Fruit fly (Drosophila melanogaster) whole organism, embryonic: ENCODE measurements around the gene sad.

Source experiments
- Abd-B ChIP-seq: fragments of 200-800 bp; sonication (Bioruptor generic); optimal IDR thresholded peaks from 2 replicates; lab custom pipeline; 2018; ENCODE audit warnings: missing biosample characterization, mild to moderate bottlenecking, missing genetic modification characterization, moderate library complexity
- BtbVII ChIP-seq: fragments of 200-800 bp; sonication (Bioruptor generic); optimal IDR thresholded peaks from 3 replicates; lab custom pipeline; 2017; ENCODE audit warnings: missing biosample characterization, mild to moderate bottlenecking, missing genetic modification characterization
- CG10147 ChIP-seq: fragments of 200-800 bp; sonication (Bioruptor generic); optimal IDR thresholded peaks from 2 replicates; lab custom pipeline; 2019; ENCODE audit warnings: missing biosample characterization, mild to moderate bottlenecking, missing genetic modification characterization, moderate library complexity
- CG1024 ChIP-seq: fragments of 200-800 bp; sonication (Bioruptor generic); IDR thresholded peaks from 2 replicates; pipeline ENCODE4 v1.3.6; 2022; ENCODE audit warnings: missing biosample characterization, missing genetic modification characterization
- CG11093 ChIP-seq: fragments of 200-800 bp; sonication (Bioruptor generic); IDR thresholded peaks from 3 replicates; pipeline ENCODE4 v1.3.6; 2022; ENCODE audit warnings: missing biosample characterization, missing genetic modification characterization
- CG11247 ChIP-seq: fragments of 200-800 bp; sonication (Bioruptor generic); IDR thresholded peaks from 2 replicates; pipeline ENCODE4 v1.3.6; 2022; ENCODE audit warnings: missing biosample characterization, missing genetic modification characterization
- CG12236 ChIP-seq: fragments of 200-800 bp; sonication (Bioruptor generic); optimal IDR thresholded peaks from 2 replicates; lab custom pipeline; 2016; ENCODE audit warnings: missing biosample characterization, missing genetic modification characterization
- CG13287 ChIP-seq: fragments of 200-800 bp; sonication (Bioruptor generic); IDR thresholded peaks from 2 replicates; pipeline ENCODE4 v1.3.6; 2022; ENCODE audit warnings: missing biosample characterization, missing genetic modification characterization; ENCODE audit not compliant: partially characterized antibody
- CG15073 ChIP-seq: fragments of 200-800 bp; sonication (Bioruptor generic); optimal IDR thresholded peaks from 2 replicates; lab custom pipeline; 2016; ENCODE audit warnings: missing biosample characterization, missing genetic modification characterization
- CG16813 ChIP-seq: fragments of 200-800 bp; sonication (Bioruptor generic); IDR thresholded peaks from 3 replicates; pipeline ENCODE4 v1.3.6; 2022; ENCODE audit warnings: missing biosample characterization, missing genetic modification characterization; ENCODE audit not compliant: partially characterized antibody
- CG32772 ChIP-seq: fragments of 200-800 bp; sonication (Bioruptor generic); IDR thresholded peaks from 2 replicates; pipeline ENCODE4 v1.3.6; 2022; ENCODE audit warnings: missing biosample characterization, missing genetic modification characterization
- CG34376 ChIP-seq: fragments of 200-800 bp; sonication (Bioruptor generic); optimal IDR thresholded peaks from 2 replicates; lab custom pipeline; 2018; ENCODE audit warnings: missing biosample characterization, mild to moderate bottlenecking, missing genetic modification characterization
- CG4360 ChIP-seq: fragments of 200-800 bp; sonication (Bioruptor generic); IDR thresholded peaks from 2 replicates; pipeline ENCODE4 v1.3.6; 2022; ENCODE audit warnings: missing biosample characterization, missing genetic modification characterization
- CG4404 ChIP-seq: fragments of 200-800 bp; sonication (Bioruptor generic); IDR thresholded peaks from 2 replicates; pipeline ENCODE4 v1.3.6; 2022; ENCODE audit warnings: missing biosample characterization, missing genetic modification characterization
- CG5180 ChIP-seq: fragments of 200-800 bp; sonication (Bioruptor generic); optimal IDR thresholded peaks from 3 replicates; lab custom pipeline; 2017; ENCODE audit warnings: missing biosample characterization, missing genetic modification characterization, mild to moderate bottlenecking, moderate library complexity, missing genetic modification reagents
- CG6254 ChIP-seq: fragments of 200-800 bp; sonication (Bioruptor generic); optimal IDR thresholded peaks from 3 replicates; lab custom pipeline; 2017; ENCODE audit warnings: mild to moderate bottlenecking, missing biosample characterization, missing genetic modification reagents, missing genetic modification characterization
- CG6272 ChIP-seq: fragments of 200-800 bp; sonication (Bioruptor generic); IDR thresholded peaks from 2 replicates; pipeline ENCODE4 v1.3.6; 2022; ENCODE audit warnings: missing biosample characterization, missing genetic modification characterization
- CG7372 ChIP-seq: fragments of 200-800 bp; sonication (Bioruptor generic); IDR thresholded peaks from 2 replicates; pipeline ENCODE4 v1.3.6; 2022; ENCODE audit warnings: missing biosample characterization, missing genetic modification characterization
- CG8478 ChIP-seq: fragments of >200 bp; optimal IDR thresholded peaks from 2 replicates; lab custom pipeline; 2018
- CG8944 ChIP-seq: fragments of 200-800 bp; sonication (Bioruptor generic); optimal IDR thresholded peaks from 3 replicates; lab custom pipeline; 2016; ENCODE audit warnings: missing biosample characterization, missing genetic modification characterization
- CG9727 ChIP-seq: fragments of 200-800 bp; sonication (Bioruptor generic); optimal IDR thresholded peaks from 3 replicates; lab custom pipeline; 2017; ENCODE audit warnings: missing biosample characterization, mild to moderate bottlenecking, missing genetic modification characterization
- CHES-1-like ChIP-seq: fragments of 200-800 bp; sonication (Bioruptor generic); optimal IDR thresholded peaks from 2 replicates; lab custom pipeline; 2016; ENCODE audit warnings: missing biosample characterization, missing genetic modification characterization
- Dip3 ChIP-seq: fragments of 200-800 bp; sonication (Bioruptor generic); optimal IDR thresholded peaks from 3 replicates; lab custom pipeline; 2016; ENCODE audit warnings: missing biosample characterization, missing genetic modification characterization
- Fer1 ChIP-seq: fragments of 200-800 bp; sonication (Bioruptor generic); optimal IDR thresholded peaks from 2 replicates; lab custom pipeline; 2017; ENCODE audit warnings: missing biosample characterization, mild to moderate bottlenecking, missing genetic modification characterization
- Hand ChIP-seq: fragments of 200-800 bp; sonication (Bioruptor generic); optimal IDR thresholded peaks from 2 replicates; lab custom pipeline; 2017; ENCODE audit warnings: mild to moderate bottlenecking, missing biosample characterization, missing genetic modification reagents, missing genetic modification characterization
- MESR4 ChIP-seq: fragments of 200-800 bp; sonication (Bioruptor generic); optimal IDR thresholded peaks from 2 replicates; lab custom pipeline; 2018; ENCODE audit warnings: missing biosample characterization, mild to moderate bottlenecking, missing genetic modification characterization, moderate library complexity
- NC2α ChIP-seq: fragments of 200-800 bp; sonication (Bioruptor generic); optimal IDR thresholded peaks from 2 replicates; lab custom pipeline; 2016; ENCODE audit warnings: missing biosample characterization, missing genetic modification characterization
- Nf-YA ChIP-seq: fragments of 200-800 bp; sonication (Bioruptor generic); IDR thresholded peaks from 2 replicates; pipeline ENCODE4 v1.3.6; 2022; ENCODE audit warnings: missing biosample characterization, missing genetic modification characterization
- Oli ChIP-seq: fragments of 200-800 bp; sonication (Bioruptor generic); optimal IDR thresholded peaks from 2 replicates; lab custom pipeline; 2018; ENCODE audit warnings: missing biosample characterization, mild to moderate bottlenecking, missing genetic modification characterization, moderate library complexity
- PHDP ChIP-seq: fragments of 200-800 bp; sonication (Bioruptor generic); optimal IDR thresholded peaks from 3 replicates; lab custom pipeline; 2018; ENCODE audit warnings: missing biosample characterization, mild to moderate bottlenecking, missing genetic modification characterization, moderate library complexity
- Ptx1 ChIP-seq: fragments of 200-800 bp; sonication (Bioruptor generic); IDR thresholded peaks from 2 replicates; pipeline ENCODE4 v1.3.6; 2022; ENCODE audit warnings: missing biosample characterization, missing genetic modification characterization
- Rfx ChIP-seq: fragments of 200-800 bp; sonication (Bioruptor generic); IDR thresholded peaks from 2 replicates; pipeline ENCODE4 v1.3.6; 2022; ENCODE audit warnings: missing biosample characterization, missing genetic modification characterization
- Spps ChIP-seq: fragments of 200-800 bp; sonication (Bioruptor generic); optimal IDR thresholded peaks from 2 replicates; lab custom pipeline; 2018; ENCODE audit warnings: missing biosample characterization, mild to moderate bottlenecking, missing genetic modification characterization
- TFAM ChIP-seq: fragments of 200-800 bp; sonication (Bioruptor generic); optimal IDR thresholded peaks from 2 replicates; lab custom pipeline; 2017; ENCODE audit warnings: missing biosample characterization, missing genetic modification characterization, inconsistent platforms
- Trl ChIP-seq, 3 experiments: fragments of >200 bp in 2 of 3; fragments of 200-800 bp in 1 of 3; sonication (Bioruptor generic) in 1 of 3; optimal IDR thresholded peaks; 2 replicates in 1 of 3; 3 replicates in 2 of 3; lab custom pipeline; 2016 to 2017; ENCODE audit warnings: missing biosample characterization in 1 of 3, missing genetic modification characterization in 1 of 3
- ap ChIP-seq: fragments of 200-800 bp; sonication (Bioruptor generic); IDR thresholded peaks from 2 replicates; pipeline ENCODE4 v1.3.6; 2022; ENCODE audit warnings: missing biosample characterization, missing genetic modification characterization
- dm ChIP-seq: fragments of 200-800 bp; sonication (Bioruptor generic); optimal IDR thresholded peaks from 3 replicates; lab custom pipeline; 2016; ENCODE audit warnings: missing biosample characterization, missing genetic modification characterization
- dpn ChIP-seq, 2 experiments: fragments of 200-800 bp; sonication (Bioruptor generic); optimal IDR thresholded peaks; 3 replicates each; lab custom pipeline; 2016; ENCODE audit warnings: missing biosample characterization in 2 of 2, missing genetic modification characterization in 2 of 2
- fru ChIP-seq: fragments of >200 bp; optimal IDR thresholded peaks from 2 replicates; lab custom pipeline; 2017
- ftz-f1 ChIP-seq: fragments of 200-800 bp; sonication (Bioruptor generic); optimal IDR thresholded peaks from 2 replicates; lab custom pipeline; 2016; ENCODE audit warnings: missing biosample characterization, missing genetic modification characterization
- hbn ChIP-seq: fragments of 200-800 bp; sonication (Bioruptor generic); IDR thresholded peaks from 2 replicates; pipeline ENCODE4 v1.3.6; 2022; ENCODE audit warnings: missing biosample characterization, missing genetic modification characterization; ENCODE audit not compliant: partially characterized antibody
- her ChIP-seq: fragments of 200-800 bp; sonication (Bioruptor generic); optimal IDR thresholded peaks from 2 replicates; lab custom pipeline; 2016; ENCODE audit warnings: missing biosample characterization, missing genetic modification characterization
- inv ChIP-seq: fragments of 200-800 bp; sonication (Bioruptor generic); IDR thresholded peaks from 2 replicates; pipeline ENCODE4 v1.3.6; 2022; ENCODE audit warnings: missing biosample characterization, missing genetic modification characterization; ENCODE audit not compliant: partially characterized antibody
- lola ChIP-seq, 3 experiments: fragments of >200 bp in 2 of 3; fragments of 200-800 bp in 1 of 3; sonication (Bioruptor generic) in 1 of 3; optimal IDR thresholded peaks; 2 replicates each; lab custom pipeline; 2017 to 2019; ENCODE audit warnings: missing biosample characterization in 3 of 3, missing genetic modification characterization in 3 of 3, mild to moderate bottlenecking in 1 of 3, moderate library complexity in 1 of 3
- oc ChIP-seq: fragments of 200-800 bp; sonication (Bioruptor generic); optimal IDR thresholded peaks from 2 replicates; lab custom pipeline; 2018; ENCODE audit warnings: missing biosample characterization, mild to moderate bottlenecking, missing genetic modification characterization, moderate library complexity
- run ChIP-seq: fragments of 200-800 bp; sonication (Bioruptor generic); optimal IDR thresholded peaks from 3 replicates; lab custom pipeline; 2018; ENCODE audit warnings: missing biosample characterization, mild to moderate bottlenecking, missing genetic modification characterization
- sens-2 ChIP-seq: fragments of 200-800 bp; sonication (Bioruptor generic); IDR thresholded peaks from 2 replicates; pipeline ENCODE4 v1.3.6; 2022; ENCODE audit warnings: missing biosample characterization, missing genetic modification characterization
- shn ChIP-seq: fragments of 200-800 bp; sonication (Bioruptor generic); optimal IDR thresholded peaks from 3 replicates; lab custom pipeline; 2016; ENCODE audit warnings: missing biosample characterization, missing genetic modification characterization
- sim ChIP-seq: fragments of 200-800 bp; sonication (Bioruptor generic); IDR thresholded peaks from 2 replicates; pipeline ENCODE4 v1.3.6; 2022; ENCODE audit warnings: missing biosample characterization, missing genetic modification characterization
- sr ChIP-seq: fragments of 200-800 bp; sonication (Bioruptor generic); IDR thresholded peaks from 3 replicates; pipeline ENCODE4 v1.3.6; 2022; ENCODE audit warnings: missing biosample characterization, missing genetic modification characterization
- trem ChIP-seq: fragments of 200-800 bp; optimal IDR thresholded peaks from 3 replicates; lab custom pipeline; 2019; ENCODE audit warnings: missing biosample characterization, mild to moderate bottlenecking, missing genetic modification characterization, moderate library complexity
- zen2 ChIP-seq: fragments of 200-800 bp; sonication (Bioruptor generic); IDR thresholded peaks from 3 replicates; pipeline ENCODE4 v1.3.6; 2022; ENCODE audit warnings: missing biosample characterization, missing genetic modification characterization; ENCODE audit not compliant: partially characterized antibody

Gene sad

dm6 chr3R:11855156-11855555 lies 21.9 kb upstream of the sad start (continued):
- TF ChIP-seq CG34376 (no peak), CHES-1-like (GFP tag; lab: Kevin White, UChicago) (no peak), shn (GFP tag; lab: Kevin White, UChicago) (no peak), sr (GFP tag; lab: Robert Waterston, UW) (no peak), CG6272 (GFP tag; lab: Robert Waterston, UW) (no peak), PHDP (tag; lab: Kevin White, UChicago) (peak; percentile 38), sim (GFP tag; lab: Robert Waterston, UW) (no peak), oc (no peak), CG8944 (GFP tag; lab: Kevin White, UChicago) (no peak), CG13287 (GFP tag; lab: Robert Waterston, UW) (no peak), CG5180 (GFP tag; lab: Kevin White, UChicago) (no peak), trem (no peak), NC2α (GFP tag; lab: Kevin White, UChicago) (no peak), MESR4 (GFP tag; lab: Kevin White, UChicago) (no peak), run (no peak), CG11247 (GFP tag; lab: Robert Waterston, UW) (no peak), CG1024 (no peak), sens-2 (GFP tag; lab: Robert Waterston, UW) (no peak), inv (no peak), dpn (GFP tag; optimal IDR thresholded peaks at IDR 0.05; lab: Kevin White, UChicago) (peak in 1 of 2 experiments; percentile 11), Abd-B (no peak), CG16813 (no peak), CG6254 (no peak), ftz-f1 (no peak), BtbVII (GFP tag; lab: Kevin White, UChicago) (no peak), TFAM (GFP tag; lab: Kevin White, UChicago) (no peak), CG12236 (GFP tag; lab: Kevin White, UChicago) (no peak), CG11093 (GFP tag; lab: Robert Waterston, UW) (no peak), ap (GFP tag; lab: Robert Waterston, UW) (0 out of 2 replicates have a peak, but pooled peaks have one; percentile 5), Spps (tag; lab: Kevin White, UChicago) (no peak), lola (GFP tag; optimal IDR thresholded peaks at IDR 0.05; lab: Kevin White, UChicago) (no peak), Ptx1 (GFP tag; lab: Robert Waterston, UW) (peak; percentile 61), CG9727 (GFP tag; lab: Kevin White, UChicago) (peak; percentile 6), CG8478 (no peak), fru (lab: Kevin White, UChicago) (no peak), zen2 (GFP tag; lab: Robert Waterston, UW) (no peak), Hand (GFP tag; lab: Kevin White, UChicago) (no peak), CG32772 (GFP tag; lab: Robert Waterston, UW) (no peak), CG7372 (GFP tag; lab: Robert Waterston, UW) (no peak), CG10147 (GFP tag; lab: Kevin White, UChicago) (peak; percentile 2), Dip3 (GFP tag; lab: Kevin White, UChicago) (no peak), Fer1 (no peak), dm (GFP tag; lab: Kevin White, UChicago) (no peak), CG15073 (GFP tag; lab: Kevin White, UChicago) (no peak), Trl (optimal IDR thresholded peaks at IDR 0.05; lab: Kevin White, UChicago) (no peak), Trl (GFP tag; optimal IDR thresholded peaks at IDR 0.05; lab: Kevin White, UChicago) (no peak), Rfx (GFP tag; lab: Robert Waterston, UW) (peak; percentile 42; the same call in 1 of the 2 replicates), CG4360 (GFP tag; lab: Robert Waterston, UW) (no peak), her (GFP tag; lab: Kevin White, UChicago) (no peak), Oli (tag; lab: Kevin White, UChicago) (peak; percentile 35), CG4404 (no peak), hbn (GFP tag; lab: Robert Waterston, UW) (no peak), Nf-YA (GFP tag; lab: Robert Waterston, UW) (no peak)
